Fruit fly (Drosophila melanogaster) whole organism, embryonic: ENCODE measurements around the gene Nep4.
A peak's percentile ranks its signal among the peaks of the same experiment; 100 is the strongest.

Experiments used
- B-H1 ChIP-seq: fragments of 200-800 bp; sonication (Bioruptor generic); IDR thresholded peaks from 3 replicates; pipeline ENCODE4 v1.3.6; 2022; ENCODE audit warnings: missing biosample characterization, missing genetic modification characterization
- CG12769 ChIP-seq: fragments of 200-800 bp; sonication (Bioruptor generic); optimal IDR thresholded peaks from 2 replicates; lab custom pipeline; 2019; ENCODE audit warnings: missing biosample characterization, mild to moderate bottlenecking, missing genetic modification characterization, moderate library complexity
- CG13296 ChIP-seq: fragments of 200-800 bp; sonication (Bioruptor generic); optimal IDR thresholded peaks from 3 replicates; lab custom pipeline; 2018; ENCODE audit warnings: missing biosample characterization, mild to moderate bottlenecking, missing genetic modification characterization
- CG17186 ChIP-seq: fragments of 200-800 bp; sonication (Bioruptor generic); optimal IDR thresholded peaks from 3 replicates; lab custom pipeline; 2017; ENCODE audit warnings: missing biosample characterization, missing genetic modification reagents, missing genetic modification characterization
- CG18262 ChIP-seq: fragments of 200-800 bp; optimal IDR thresholded peaks from 3 replicates; lab custom pipeline; 2019; ENCODE audit warnings: missing biosample characterization, mild to moderate bottlenecking, missing genetic modification characterization, moderate library complexity
- CG2116 ChIP-seq: fragments of 200-800 bp; sonication (Bioruptor generic); optimal IDR thresholded peaks from 3 replicates; lab custom pipeline; 2018; ENCODE audit warnings: missing biosample characterization, mild to moderate bottlenecking, missing genetic modification characterization
- CG7786 ChIP-seq: fragments of 200-800 bp; sonication (Bioruptor generic); optimal IDR thresholded peaks from 2 replicates; lab custom pipeline; 2016; ENCODE audit warnings: missing biosample characterization, missing genetic modification characterization
- CG8290 ChIP-seq, 3 experiments: fragments of 200-800 bp; sonication (Bioruptor generic); optimal IDR thresholded peaks; 2 replicates each; lab custom pipeline; 2016 to 2019; ENCODE audit warnings: missing biosample characterization in 3 of 3, missing genetic modification characterization in 3 of 3, mild to moderate bottlenecking in 2 of 3, moderate library complexity in 1 of 3
- HLH54F ChIP-seq: fragments of 200-800 bp; sonication (Bioruptor generic); optimal IDR thresholded peaks from 3 replicates; lab custom pipeline; 2016; ENCODE audit warnings: missing biosample characterization, missing genetic modification characterization
- Hmx ChIP-seq: fragments of 200-800 bp; sonication (Bioruptor generic); optimal IDR thresholded peaks from 2 replicates; lab custom pipeline; 2016; ENCODE audit warnings: missing biosample characterization, missing genetic modification characterization
- Hr39 ChIP-seq: fragments of >200 bp; optimal IDR thresholded peaks from 2 replicates; lab custom pipeline; 2017
- Med ChIP-seq: fragments of 200-800 bp; sonication (Bioruptor generic); peaks from one replicate; lab custom pipeline; 2016; ENCODE audit warnings: missing biosample characterization, missing genetic modification characterization, mild to moderate bottlenecking, inconsistent platforms, moderate library complexity
- Pdp1 ChIP-seq, 2 experiments: fragments of 200-800 bp; sonication (Bioruptor generic); optimal IDR thresholded peaks; 3 replicates each; lab custom pipeline; 2016; ENCODE audit warnings: missing biosample characterization in 2 of 2, missing genetic modification characterization in 2 of 2, mild to moderate bottlenecking in 1 of 2, moderate library complexity in 1 of 2
- Sox102F ChIP-seq: fragments of 200-800 bp; sonication (Bioruptor generic); optimal IDR thresholded peaks from 2 replicates; lab custom pipeline; 2018; ENCODE audit warnings: missing biosample characterization, mild to moderate bottlenecking, missing genetic modification characterization, moderate library complexity
- Sry-β ChIP-seq: fragments of 200-800 bp; sonication (Bioruptor generic); optimal IDR thresholded peaks from 2 replicates; lab custom pipeline; 2018; ENCODE audit warnings: missing biosample characterization, mild to moderate bottlenecking, missing genetic modification characterization, moderate library complexity
- Tbp ChIP-seq: fragments of >200 bp; optimal IDR thresholded peaks from 2 replicates; lab custom pipeline; 2018; ENCODE audit warnings: missing biosample characterization, missing genetic modification characterization
- aop ChIP-seq: fragments of 200-800 bp; sonication (Bioruptor generic); IDR thresholded peaks from 2 replicates; pipeline ENCODE4 v1.3.6; 2022; ENCODE audit warnings: missing biosample characterization, missing genetic modification characterization
- ato ChIP-seq: fragments of 200-800 bp; sonication (Bioruptor generic); IDR thresholded peaks from 2 replicates; pipeline ENCODE4 v1.3.6; 2022; ENCODE audit warnings: missing biosample characterization, missing genetic modification characterization; ENCODE audit not compliant: partially characterized antibody
- br ChIP-seq: fragments of >200 bp; optimal IDR thresholded peaks from 2 replicates; lab custom pipeline; 2017
- cad ChIP-seq: fragments of >200 bp; optimal IDR thresholded peaks from 2 replicates; lab custom pipeline; 2017; ENCODE audit warnings: missing biosample characterization, missing genetic modification characterization
- caup ChIP-seq: fragments of 200-800 bp; sonication (Bioruptor generic); optimal IDR thresholded peaks from 3 replicates; lab custom pipeline; 2017; ENCODE audit warnings: missing biosample characterization, mild to moderate bottlenecking, missing genetic modification characterization, moderate library complexity; ENCODE audit not compliant: severe bottlenecking
- cg ChIP-seq: fragments of 200-800 bp; sonication (Bioruptor generic); optimal IDR thresholded peaks from 3 replicates; lab custom pipeline; 2019; ENCODE audit warnings: missing biosample characterization, mild to moderate bottlenecking, missing genetic modification characterization, moderate library complexity
- chinmo ChIP-seq: fragments of 200-800 bp; sonication (Bioruptor generic); IDR thresholded peaks from 4 replicates; pipeline ENCODE4 v1.3.6; 2022; ENCODE audit warnings: missing biosample characterization, missing genetic modification characterization; ENCODE audit not compliant: partially characterized antibody
- ci ChIP-seq: fragments of 200-800 bp; sonication (Bioruptor generic); IDR thresholded peaks from 3 replicates; pipeline ENCODE4 v1.3.6; 2022; ENCODE audit warnings: missing biosample characterization, missing genetic modification characterization
- crol ChIP-seq: fragments of 200-800 bp; sonication (Bioruptor generic); IDR thresholded peaks from 2 replicates; pipeline ENCODE4 v1.3.6; 2022; ENCODE audit warnings: missing biosample characterization, missing genetic modification characterization
- disco-r ChIP-seq: fragments of 200-800 bp; sonication (Bioruptor generic); optimal IDR thresholded peaks from 2 replicates; lab custom pipeline; 2016; ENCODE audit warnings: missing biosample characterization, missing genetic modification characterization
- gfzf ChIP-seq: fragments of 200-800 bp; sonication (Bioruptor generic); optimal IDR thresholded peaks from 2 replicates; lab custom pipeline; 2016; ENCODE audit warnings: missing biosample characterization, mild to moderate bottlenecking, missing genetic modification characterization, moderate library complexity
- grau ChIP-seq: fragments of 200-800 bp; optimal IDR thresholded peaks from 3 replicates; lab custom pipeline; 2019; ENCODE audit warnings: missing biosample characterization, mild to moderate bottlenecking, missing genetic modification characterization, moderate library complexity
- grn ChIP-seq: fragments of 200-800 bp; sonication (Bioruptor generic); optimal IDR thresholded peaks from 3 replicates; lab custom pipeline; 2017; ENCODE audit warnings: missing biosample characterization, missing genetic modification characterization
- h ChIP-seq: fragments of >200 bp; optimal IDR thresholded peaks from 2 replicates; lab custom pipeline; 2017
- jing ChIP-seq: fragments of 200-800 bp; sonication (Bioruptor generic); optimal IDR thresholded peaks from 2 replicates; lab custom pipeline; 2018; ENCODE audit warnings: missing biosample characterization, mild to moderate bottlenecking, missing genetic modification characterization
- kah ChIP-seq: fragments of 200-800 bp; sonication (Bioruptor generic); optimal IDR thresholded peaks from 2 replicates; lab custom pipeline; 2018; ENCODE audit warnings: missing biosample characterization, mild to moderate bottlenecking, missing genetic modification characterization
- lbe ChIP-seq: fragments of 200-800 bp; sonication (Bioruptor generic); optimal IDR thresholded peaks from 2 replicates; lab custom pipeline; 2016; ENCODE audit warnings: missing biosample characterization, mild to moderate bottlenecking, missing genetic modification characterization
- nau ChIP-seq: fragments of 200-800 bp; sonication (Bioruptor generic); optimal IDR thresholded peaks from 3 replicates; lab custom pipeline; 2017; ENCODE audit warnings: missing biosample characterization, mild to moderate bottlenecking, missing genetic modification characterization, missing genetic modification reagents
- nom ChIP-seq: fragments of 200-800 bp; sonication (Bioruptor generic); optimal IDR thresholded peaks from 2 replicates; lab custom pipeline; 2017; ENCODE audit warnings: missing biosample characterization, missing genetic modification characterization, mild to moderate bottlenecking, moderate library complexity, missing genetic modification reagents
- oc ChIP-seq: fragments of 200-800 bp; sonication (Bioruptor generic); optimal IDR thresholded peaks from 2 replicates; lab custom pipeline; 2018; ENCODE audit warnings: missing biosample characterization, mild to moderate bottlenecking, missing genetic modification characterization, moderate library complexity
- odd ChIP-seq: fragments of 200-800 bp; sonication (Bioruptor generic); optimal IDR thresholded peaks from 2 replicates; lab custom pipeline; 2017; ENCODE audit warnings: missing biosample characterization, mild to moderate bottlenecking, missing genetic modification characterization
- pzg ChIP-seq: fragments of 200-800 bp; sonication (Bioruptor generic); optimal IDR thresholded peaks from 3 replicates; lab custom pipeline; 2018; ENCODE audit warnings: missing biosample characterization, mild to moderate bottlenecking, missing genetic modification characterization, moderate library complexity
- sc ChIP-seq, 3 experiments: fragments of >200 bp in 2 of 3; fragments of 200-800 bp in 1 of 3; sonication (Bioruptor generic) in 1 of 3; optimal IDR thresholded peaks; 2 replicates in 2 of 3; 3 replicates in 1 of 3; lab custom pipeline; 2017; ENCODE audit warnings: mild to moderate bottlenecking in 1 of 3, missing biosample characterization in 1 of 3, missing genetic modification characterization in 1 of 3, missing genetic modification reagents in 1 of 3
- schlank ChIP-seq: fragments of 200-800 bp; sonication (Bioruptor generic); optimal IDR thresholded peaks from 2 replicates; lab custom pipeline; 2018; ENCODE audit warnings: missing biosample characterization, mild to moderate bottlenecking, missing genetic modification characterization
- sens-2 ChIP-seq: fragments of 200-800 bp; sonication (Bioruptor generic); IDR thresholded peaks from 2 replicates; pipeline ENCODE4 v1.3.6; 2022; ENCODE audit warnings: missing biosample characterization, missing genetic modification characterization
- sug ChIP-seq: fragments of 200-800 bp; optimal IDR thresholded peaks from 2 replicates; lab custom pipeline; 2019; ENCODE audit warnings: missing biosample characterization, mild to moderate bottlenecking, missing genetic modification characterization, moderate library complexity
- tup ChIP-seq: fragments of 200-800 bp; sonication (Bioruptor generic); optimal IDR thresholded peaks from 2 replicates; lab custom pipeline; 2016; ENCODE audit warnings: missing biosample characterization, mild to moderate bottlenecking, missing genetic modification characterization, moderate library complexity
- unc-4 ChIP-seq: fragments of 200-800 bp; sonication (Bioruptor generic); IDR thresholded peaks from 2 replicates; pipeline ENCODE4 v1.3.6; 2022; ENCODE audit warnings: missing biosample characterization, missing genetic modification characterization; ENCODE audit not compliant: partially characterized antibody
- vnd ChIP-seq: fragments of 200-800 bp; sonication (Bioruptor generic); IDR thresholded peaks from 3 replicates; pipeline ENCODE4 v1.3.6; 2022; ENCODE audit warnings: missing biosample characterization, missing genetic modification characterization; ENCODE audit not compliant: partially characterized antibody
- zen2 ChIP-seq: fragments of 200-800 bp; sonication (Bioruptor generic); IDR thresholded peaks from 3 replicates; pipeline ENCODE4 v1.3.6; 2022; ENCODE audit warnings: missing biosample characterization, missing genetic modification characterization; ENCODE audit not compliant: partially characterized antibody

Gene Nep4

DNA sequence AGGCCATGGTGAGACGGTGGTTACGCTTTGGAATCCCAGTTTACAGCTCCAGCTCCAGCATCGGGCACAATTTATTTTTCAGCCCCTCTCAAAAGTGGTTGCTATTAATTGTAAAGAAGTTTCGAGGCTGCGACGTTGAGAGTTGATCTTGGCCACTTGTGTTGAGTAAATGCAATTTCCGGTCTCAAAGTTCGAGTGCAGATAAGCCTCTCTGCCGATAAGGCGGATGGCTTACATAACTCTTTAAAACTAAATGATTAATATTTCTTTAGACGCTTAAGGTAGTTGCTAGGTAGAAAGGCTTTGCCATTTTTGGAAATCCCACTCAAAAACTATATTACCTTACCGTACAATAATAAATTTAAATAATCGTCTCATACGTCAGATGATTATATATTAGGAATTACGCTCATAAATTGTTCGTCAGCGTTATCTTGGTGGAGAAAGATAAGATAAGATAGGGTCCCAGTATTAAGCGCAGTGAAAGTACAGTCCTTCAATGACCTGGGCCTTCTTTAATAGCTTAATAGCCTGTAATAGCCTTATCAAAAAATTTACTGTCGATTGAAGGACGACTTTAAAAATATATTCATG, 54.0 kb downstream of the Nep4 start (continued):
- TF ChIP-seq sens-2 (GFP tag; lab: Robert Waterston, UW) (0 out of 2 replicates have a peak, but pooled peaks have one; percentile 12), grau (tag; lab: Kevin White, UChicago) (no peak), odd (GFP tag; lab: Kevin White, UChicago) (no peak), zen2 (no peak), nom (GFP tag; lab: Kevin White, UChicago) (peak; percentile 51), sug (tag; lab: Kevin White, UChicago) (no peak), br (no peak), cad (GFP tag; lab: Kevin White, UChicago) (no peak), caup (no peak), Hmx (GFP tag; lab: Kevin White, UChicago) (no peak)

DNA sequence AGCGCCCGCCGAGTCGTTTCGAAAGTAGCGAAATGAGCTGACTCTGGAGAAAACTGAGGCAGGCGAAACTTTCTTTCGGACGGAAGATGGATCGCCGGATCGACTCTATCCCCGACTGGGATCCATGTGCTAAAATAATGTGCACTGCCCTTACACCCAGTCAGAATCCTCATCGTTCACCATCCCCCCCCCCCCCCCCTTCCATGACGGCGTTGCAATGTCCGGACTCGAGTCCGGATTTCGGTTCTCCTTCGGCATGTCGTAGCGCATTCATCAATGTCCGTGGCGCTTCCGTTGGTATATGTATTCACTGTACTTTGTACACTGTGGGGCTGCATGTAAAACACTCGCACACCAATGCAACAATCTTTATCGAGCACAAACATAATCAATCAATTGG, 54.6 kb downstream of the Nep4 start:
- no peak for TF ChIP-seq CG18262
- peak; percentile 20 for TF ChIP-seq cg (GFP tag; lab: Kevin White, UChicago)
- TF ChIP-seq crol (GFP tag; lab: Robert Waterston, UW) = peak; percentile 35; the same call in 1 of the 2 replicates
- TF ChIP-seq grau (tag; lab: Kevin White, UChicago) = peak; percentile 38
- no peak for TF ChIP-seq odd (GFP tag; lab: Kevin White, UChicago)
- no peak for TF ChIP-seq grn (GFP tag; lab: Kevin White, UChicago)
- TF ChIP-seq Sry-β (GFP tag; lab: Kevin White, UChicago) = no peak
- no peak for TF ChIP-seq jing (GFP tag; lab: Kevin White, UChicago)
- TF ChIP-seq tup (GFP tag; lab: Kevin White, UChicago) = no peak
- 0 out of 4 replicates have a peak, but pooled peaks have one; percentile 24 for TF ChIP-seq chinmo (GFP tag; lab: Robert Waterston, UW)
- TF ChIP-seq CG7786 (GFP tag; lab: Kevin White, UChicago) = no peak
- TF ChIP-seq Med (GFP tag; lab: Kevin White, UChicago) = peak; percentile 9
- TF ChIP-seq Hr39 (lab: Kevin White, UChicago) = peak; percentile 45
- no peak for TF ChIP-seq ato (GFP tag; lab: Robert Waterston, UW)

DNA sequence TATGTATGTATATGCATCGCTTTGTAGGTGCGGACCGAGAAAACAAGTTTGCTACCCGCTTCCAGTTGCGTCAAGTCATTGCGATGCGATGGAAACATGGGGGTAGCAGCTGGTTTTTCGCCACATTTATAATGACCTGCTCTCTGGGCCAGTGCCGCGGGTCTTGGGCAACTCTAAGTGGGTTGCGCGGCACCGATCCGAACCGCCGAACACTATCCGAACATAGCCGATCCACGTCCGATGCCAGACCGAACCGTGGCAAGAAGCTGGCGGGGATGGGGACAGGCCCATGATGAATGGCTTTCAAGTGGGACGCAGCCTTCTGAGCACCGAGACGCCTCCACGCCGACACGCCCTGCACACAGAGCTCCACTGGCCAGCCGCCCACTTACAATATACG, 55.6 kb downstream of the Nep4 start:
- TF ChIP-seq h (lab: Kevin White, UChicago) (no peak), sc (optimal IDR thresholded peaks at IDR 0.05; lab: Kevin White, UChicago) (no peak), sc (GFP tag; optimal IDR thresholded peaks at IDR 0.05; lab: Kevin White, UChicago) (no peak), gfzf (GFP tag; lab: Kevin White, UChicago) (no peak), oc (tag; lab: Kevin White, UChicago) (no peak), lbe (no peak), Pdp1 (GFP tag; optimal IDR thresholded peaks at IDR 0.05; lab: Kevin White, UChicago) (peak in 1 of 2 experiments; percentile 10), CG12769 (tag; lab: Kevin White, UChicago) (peak; percentile 89), pzg (no peak), Sox102F (no peak), CG13296 (GFP tag; lab: Kevin White, UChicago) (no peak), tup (GFP tag; lab: Kevin White, UChicago) (no peak), CG8290 (GFP tag; optimal IDR thresholded peaks at IDR 0.05; lab: Kevin White, UChicago) (no peak), CG8290 (tag; optimal IDR thresholded peaks at IDR 0.05; lab: Kevin White, UChicago) (peak in 1 of 2 experiments; percentile 46), CG2116 (GFP tag; lab: Kevin White, UChicago) (no peak), nau (GFP tag; lab: Kevin White, UChicago) (peak; percentile 78), disco-r (no peak), unc-4 (GFP tag; lab: Robert Waterston, UW) (no peak), kah (no peak), aop (no peak), CG17186 (no peak), B-H1 (GFP tag; lab: Robert Waterston, UW) (no peak), vnd (GFP tag; lab: Robert Waterston, UW) (no peak), HLH54F (GFP tag; lab: Kevin White, UChicago) (no peak), Tbp (GFP tag; lab: Kevin White, UChicago) (no peak), schlank (no peak), ci (GFP tag; lab: Robert Waterston, UW) (peak; percentile 37; the same call in 2 of the 3 replicates)
